Worm (Caenorhabditis elegans) whole organism, early embryonic: ENCODE data around the gene F38E1.6.

Experiments
- F13C5.2 ChIP-seq: sonication (generic microtip); optimal IDR thresholded peaks from 2 replicates; lab custom pipeline; 2017; ENCODE audit warnings: mild to moderate bottlenecking, missing genetic modification characterization, inconsistent platforms, missing compliant biosample characterization
- aly-1 ChIP-seq: sonication (generic microtip); optimal IDR thresholded peaks from 2 replicates; lab custom pipeline; 2016; ENCODE audit warnings: missing genetic modification characterization, missing compliant biosample characterization
- ama-1 ChIP-seq: fragments of 150-350 bp; optimal IDR thresholded peaks from 2 replicates; lab custom pipeline; 2014
- ceh-36 ChIP-seq: sonication (generic microtip); optimal IDR thresholded peaks from 2 replicates; lab custom pipeline; 2016; ENCODE audit warnings: missing genetic modification characterization, inconsistent platforms, missing compliant biosample characterization
- ets-7 ChIP-seq: sonication (generic microtip); optimal IDR thresholded peaks from 2 replicates; lab custom pipeline; 2016; ENCODE audit warnings: missing genotype, missing genetic modification characterization, missing compliant biosample characterization
- flt-1 ChIP-seq: fragments of 200-800 bp; sonication (Bioruptor generic); IDR thresholded peaks from 2 replicates; pipeline ENCODE4 v1.3.6; 2022; ENCODE audit warnings: missing genetic modification characterization, missing compliant biosample characterization
- hmbx-1 ChIP-seq: sonication (generic microtip); optimal IDR thresholded peaks from 2 replicates; lab custom pipeline; 2016; ENCODE audit warnings: mild to moderate bottlenecking, missing genetic modification characterization, missing compliant biosample characterization
- hnd-1 ChIP-seq: sonication (generic microtip); optimal IDR thresholded peaks from 2 replicates; lab custom pipeline; 2016; ENCODE audit warnings: missing genetic modification characterization, missing compliant biosample characterization
- pes-1 ChIP-seq: fragments of 200-800 bp; sonication (Bioruptor generic); IDR thresholded peaks from 2 replicates; pipeline ENCODE4 v1.3.6; 2022; ENCODE audit warnings: missing genetic modification reagents, missing genetic modification characterization, missing compliant biosample characterization
- scrt-1 ChIP-seq: fragments of 200-800 bp; sonication (Bioruptor generic); IDR thresholded peaks from 2 replicates; pipeline ENCODE4 v1.3.6; 2022; ENCODE audit warnings: missing genetic modification characterization, missing compliant biosample characterization
- sea-1 ChIP-seq: fragments of 200-800 bp; sonication (Bioruptor generic); conservative IDR thresholded peaks from 2 replicates; pipeline ENCODE4 v1.3.6; 2022; ENCODE audit warnings: missing genetic modification characterization, missing compliant biosample characterization
- tbx-11 ChIP-seq: fragments of 200-800 bp; sonication (Bioruptor generic); IDR thresholded peaks from 2 replicates; pipeline ENCODE4 v1.3.6; 2022; ENCODE audit warnings: missing genetic modification characterization, missing compliant biosample characterization
- tra-4 ChIP-seq: sonication (generic microtip); optimal IDR thresholded peaks from 2 replicates; lab custom pipeline; 2017; ENCODE audit warnings: missing genetic modification characterization, missing compliant biosample characterization

DNA sequence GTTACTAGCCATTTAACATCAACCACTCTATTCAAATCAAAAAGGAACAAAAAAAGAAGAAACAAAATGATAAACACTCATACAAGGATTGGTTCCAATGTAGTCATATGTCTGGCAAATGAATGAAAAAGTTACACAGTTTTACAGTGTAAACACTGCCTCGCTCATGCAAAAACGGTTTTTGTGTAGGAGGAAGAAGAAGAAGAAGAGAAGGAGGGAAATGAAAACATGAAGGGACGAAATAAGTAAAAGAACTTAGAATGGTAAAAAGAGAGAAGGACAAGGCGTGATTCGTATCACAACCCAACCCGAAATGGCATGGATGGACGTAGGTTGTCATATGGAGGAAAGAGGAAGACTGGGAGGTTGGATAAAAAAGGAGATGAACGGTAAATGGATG lies 47.0 kb downstream of the F38E1.6 start:
- TF ChIP-seq tra-4 (tag; lab: Kevin White, UChicago): no peak
- TF ChIP-seq tbx-11 (GFP tag; lab: Robert Waterston, UW): no peak
- no peak for TF ChIP-seq pes-1 (GFP tag; lab: Robert Waterston, UW)
- no peak for TF ChIP-seq ama-1 (lab: Kevin White, UChicago)
- TF ChIP-seq ets-7 (tag; lab: Kevin White, UChicago): no peak
- no peak for TF ChIP-seq flt-1 (GFP tag; lab: Robert Waterston, UW)
- TF ChIP-seq scrt-1 (GFP tag; lab: Robert Waterston, UW): no peak
- TF ChIP-seq hnd-1 (tag; lab: Kevin White, UChicago): no peak
- TF ChIP-seq sea-1 (GFP tag; lab: Robert Waterston, UW): no peak
- TF ChIP-seq ceh-36 (tag; lab: Kevin White, UChicago): no peak
- TF ChIP-seq F13C5.2 (tag; lab: Kevin White, UChicago): no peak
- TF ChIP-seq aly-1: no peak
- TF ChIP-seq hmbx-1 (tag; lab: Kevin White, UChicago): no peak
